Worm (Caenorhabditis elegans) whole organism, L2 larva: ENCODE data around the gene Y55B1BR.8.
A peak's percentile ranks its signal among the peaks of the same experiment; 100 is the strongest.

ENCODE experiments used
- ceh-82 ChIP-seq: fragments of 150-350 bp; optimal IDR thresholded peaks from 2 replicates; lab custom pipeline; 2014; ENCODE audit warnings: missing biosample characterization, missing genetic modification characterization
- egl-27 ChIP-seq: sonication (generic microtip); optimal IDR thresholded peaks from 3 replicates; lab custom pipeline; 2017; ENCODE audit warnings: missing biosample characterization, missing genetic modification reagents, missing genetic modification characterization
- fos-1 ChIP-seq: fragments of 150-350 bp; optimal IDR thresholded peaks from 2 replicates; lab custom pipeline; 2014; ENCODE audit warnings: missing biosample characterization, missing genetic modification characterization
- gmeb-1 ChIP-seq: fragments of 150-350 bp; optimal IDR thresholded peaks from 2 replicates; lab custom pipeline; 2014; ENCODE audit warnings: missing biosample characterization, missing genetic modification characterization
- mdl-1 ChIP-seq, 2 experiments: fragments of 150-350 bp in 1 of 2; sonication (generic microtip) in 1 of 2; optimal IDR thresholded peaks; 2 replicates each; lab custom pipeline; 2017; ENCODE audit warnings: missing biosample characterization in 2 of 2, missing genetic modification characterization in 2 of 2
- nhr-11 ChIP-seq: fragments of 150-350 bp; optimal IDR thresholded peaks from 2 replicates; lab custom pipeline; 2014; ENCODE audit warnings: missing biosample characterization, missing genetic modification characterization
- sem-4 ChIP-seq: fragments of 150-350 bp; optimal IDR thresholded peaks from 2 replicates; lab custom pipeline; 2014; ENCODE audit warnings: missing biosample characterization, missing genetic modification reagents, missing genetic modification characterization
- snpc-4 ChIP-seq: fragments of 150-350 bp; optimal IDR thresholded peaks from 2 replicates; lab custom pipeline; 2014; ENCODE audit warnings: missing biosample characterization, missing genetic modification characterization

ce11 chrIII:432988-433387 is 11.2 kb upstream of the Y55B1BR.8 start:
- TF ChIP-seq sem-4 (tag; lab: Kevin White, UChicago): no peak
- peak in 1 of 2 experiments; percentile 21 for TF ChIP-seq mdl-1 (tag; optimal IDR thresholded peaks at IDR 0.05; lab: Kevin White, UChicago)
- TF ChIP-seq nhr-11 (tag; lab: Kevin White, UChicago): no peak
- no peak for TF ChIP-seq ceh-82
- TF ChIP-seq egl-27: peak; percentile 41
- TF ChIP-seq gmeb-1 (tag; lab: Kevin White, UChicago): peak; percentile 34
- TF ChIP-seq snpc-4: no peak
- peak; percentile 43 for TF ChIP-seq fos-1 (tag; lab: Kevin White, UChicago)
